Fruit fly (Drosophila melanogaster) S2 (cell line): Measurements from ENCODE around the gene Hs3st-B.

Experiments
- CG8478 ChIP-seq: fragments of >200 bp; optimal IDR thresholded peaks from 2 replicates; lab custom pipeline; 2018
- CTCF ChIP-seq, 2 experiments: fragments of >200 bp; optimal IDR thresholded peaks; 2 replicates each; lab custom pipeline; 2018

DNA sequence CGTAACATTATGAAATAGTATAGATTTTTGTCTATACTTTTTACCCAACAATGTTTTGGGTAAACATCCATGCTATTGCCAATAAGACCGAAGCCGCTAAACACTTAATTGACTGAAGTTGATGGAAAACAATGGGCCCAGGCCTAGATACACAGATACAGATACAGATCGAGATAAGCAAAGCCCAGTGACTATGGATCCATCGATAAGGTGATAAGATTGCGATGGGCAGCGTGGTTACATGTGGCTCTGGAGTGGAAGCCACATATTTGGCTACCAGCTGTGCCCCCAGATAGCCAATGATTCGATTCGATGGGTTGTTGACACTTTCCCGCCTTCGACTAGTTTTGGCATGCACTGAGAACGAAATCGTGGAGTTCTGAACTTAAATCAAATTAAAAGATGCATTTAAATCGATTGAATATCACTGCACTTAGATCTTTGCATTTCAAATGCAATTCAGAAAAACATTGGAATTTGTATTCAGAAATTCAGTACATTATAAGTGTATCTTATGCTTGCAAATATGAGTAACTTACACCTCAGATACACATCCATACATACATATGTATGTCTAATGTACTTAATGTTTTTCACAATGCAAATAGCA is 8.1 kb upstream of the Hs3st-B start:
- TF ChIP-seq CG8478 (no peak), CTCF (optimal IDR thresholded peaks at IDR 0.05; lab: Kevin White, UChicago) (no peak)
